Worm (Caenorhabditis elegans): Measurements from ENCODE around the gene F49E10.4.

The F49E10.4 gene

DNA sequence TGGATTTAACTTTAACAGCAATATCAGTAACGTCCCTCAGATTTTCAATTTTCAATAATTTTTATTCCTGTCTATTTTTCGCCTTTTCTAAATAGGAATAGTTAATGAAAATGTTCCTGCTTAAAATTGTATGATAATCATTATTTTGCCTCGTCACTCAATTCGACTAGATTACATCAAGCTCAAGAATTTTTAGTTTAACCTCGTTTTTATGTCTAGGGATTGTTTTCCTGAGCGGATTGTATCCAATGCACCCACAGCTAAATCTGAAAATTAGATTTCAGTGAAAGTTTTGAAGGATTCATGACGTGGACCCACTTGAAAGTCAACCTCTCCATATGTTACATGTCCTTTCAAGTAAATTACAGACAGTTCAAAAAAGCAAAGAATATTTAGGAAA lies 48.0 kb downstream of the F49E10.4 start:
- no peak for TF ChIP-seq hmg-11 (tag; optimal IDR thresholded peaks at IDR 0.05)
- TF ChIP-seq nhr-77 (tag; optimal IDR thresholded peaks at IDR 0.05): no peak
- TF ChIP-seq unc-39 (tag; optimal IDR thresholded peaks at IDR 0.05): no peak
- TF ChIP-seq elt-1 (tag; optimal IDR thresholded peaks at IDR 0.05): no peak
- TF ChIP-seq ztf-4 (tag; optimal IDR thresholded peaks at IDR 0.05): no peak
- no peak for TF ChIP-seq nhr-23 (tag; optimal IDR thresholded peaks at IDR 0.05)
- TF ChIP-seq aly-2 (tag; optimal IDR thresholded peaks at IDR 0.05): no peak
- no peak for TF ChIP-seq lin-39 (tag; optimal IDR thresholded peaks at IDR 0.05)

DNA sequence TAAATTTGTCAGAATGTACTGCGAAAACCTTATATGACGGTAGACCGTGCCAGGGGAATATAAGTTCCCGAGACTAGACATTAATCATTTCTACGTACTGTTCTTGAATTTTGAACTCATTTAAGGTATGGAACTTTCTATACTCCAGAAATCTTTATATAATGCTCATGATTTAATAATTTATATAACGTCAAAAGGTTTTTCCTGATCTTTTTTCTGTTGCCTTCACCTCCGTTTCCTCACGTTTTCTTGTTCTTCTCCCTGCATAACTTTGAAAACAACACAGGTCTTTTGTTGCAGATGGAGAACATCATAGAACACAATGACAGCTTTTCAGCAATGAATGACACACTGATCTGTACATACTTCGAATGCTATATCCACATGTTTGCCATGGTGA lies 55.2 kb downstream of the F49E10.4 start, which contains the start of gene egl-6:
Gene egl-6 (plus strand): TSS at position 301 of the 400 bp plus-strand sequence.
- TF ChIP-seq egl-27 (tag; optimal IDR thresholded peaks at IDR 0.05) (no peak), nhr-43 (tag; optimal IDR thresholded peaks at IDR 0.05; ENCODE audit: poor library complexity, severe bottlenecking) (no peak), ceh-28 (tag; optimal IDR thresholded peaks at IDR 0.05) (no peak), nhr-23 (tag; optimal IDR thresholded peaks at IDR 0.05) (no peak), daf-12 (tag; optimal IDR thresholded peaks at IDR 0.05) (no peak), nhr-28 (tag; optimal IDR thresholded peaks at IDR 0.05) (no peak), ceh-82 (tag; optimal IDR thresholded peaks at IDR 0.05) (no peak), mml-1 (tag; optimal IDR thresholded peaks at IDR 0.05) (no peak), nhr-77 (tag; optimal IDR thresholded peaks at IDR 0.05) (no peak), pqm-1 (tag; optimal IDR thresholded peaks at IDR 0.05) (no peak), egl-5 (tag; optimal IDR thresholded peaks at IDR 0.05) (no peak), aly-2 (tag; optimal IDR thresholded peaks at IDR 0.05) (no peak)

All from whole organism, L3 larva.